Worm (Caenorhabditis elegans) whole organism, young adult: ENCODE results near the gene C09B9.7.

ENCODE experiments used
- B0035.1 ChIP-seq: sonication (generic microtip); optimal IDR thresholded peaks from 2 replicates; lab custom pipeline; 2016; ENCODE audit warnings: missing genetic modification characterization, mild to moderate bottlenecking, missing compliant biosample characterization, missing genotype, missing genetic modification reagents
- F52B5.7 ChIP-seq: sonication (generic microtip); optimal IDR thresholded peaks from 2 replicates; lab custom pipeline; 2016; ENCODE audit warnings: mild to moderate bottlenecking, missing genetic modification characterization, missing compliant biosample characterization
- F57A8.1 ChIP-seq: fragments of 200-800 bp; sonication (Bioruptor generic); optimal IDR thresholded peaks from 2 replicates; lab custom pipeline; 2018; ENCODE audit warnings: mild to moderate bottlenecking, missing genetic modification characterization, moderate library complexity, missing compliant biosample characterization
- Y67H2A.10 ChIP-seq: fragments of 200-800 bp; sonication (Bioruptor generic); conservative IDR thresholded peaks from 2 replicates; pipeline ENCODE4 v1.3.6; 2022; ENCODE audit warnings: missing genetic modification reagents, missing genetic modification characterization, missing compliant biosample characterization
- ZK185.1 ChIP-seq: sonication (generic microtip); optimal IDR thresholded peaks from 2 replicates; lab custom pipeline; 2016; ENCODE audit warnings: mild to moderate bottlenecking, missing genetic modification characterization, missing compliant biosample characterization; ENCODE audit not compliant: poor library complexity, severe bottlenecking
- atf-7 ChIP-seq: sonication (generic microtip); optimal IDR thresholded peaks from 2 replicates; lab custom pipeline; 2017; ENCODE audit warnings: mild to moderate bottlenecking, missing genetic modification characterization, missing compliant biosample characterization
- attf-6 ChIP-seq: fragments of 200-800 bp; sonication (Bioruptor generic); IDR thresholded peaks from 2 replicates; pipeline ENCODE4 v1.3.6; 2022; ENCODE audit warnings: missing genetic modification reagents, missing genetic modification characterization, missing compliant biosample characterization
- bed-2 ChIP-seq: fragments of 200-800 bp; sonication (Bioruptor generic); IDR thresholded peaks from 2 replicates; pipeline ENCODE4 v1.3.6; 2022; ENCODE audit warnings: missing genetic modification reagents, missing genetic modification characterization, missing compliant biosample characterization
- ccch-3 ChIP-seq: fragments of 200-800 bp; sonication (Bioruptor generic); optimal IDR thresholded peaks from 2 replicates; lab custom pipeline; 2018; ENCODE audit warnings: mild to moderate bottlenecking, missing genetic modification characterization, missing compliant biosample characterization
- ceh-27 ChIP-seq: fragments of 200-800 bp; sonication (Bioruptor generic); optimal IDR thresholded peaks from 2 replicates; lab custom pipeline; 2018; ENCODE audit warnings: mild to moderate bottlenecking, missing genetic modification characterization, moderate library complexity, missing compliant biosample characterization
- egl-18 ChIP-seq: fragments of 200-800 bp; sonication (Bioruptor generic); IDR thresholded peaks from 2 replicates; pipeline ENCODE4 v1.3.6; 2022; ENCODE audit warnings: missing genetic modification reagents, missing genetic modification characterization, missing compliant biosample characterization
- egl-44 ChIP-seq: fragments of 200-800 bp; sonication (Bioruptor generic); IDR thresholded peaks from 2 replicates; pipeline ENCODE4 v1.3.6; 2022; ENCODE audit warnings: missing genetic modification reagents, missing genetic modification characterization, missing compliant biosample characterization
- fkh-3 ChIP-seq: sonication (generic microtip); optimal IDR thresholded peaks from 2 replicates; lab custom pipeline; 2016; ENCODE audit warnings: mild to moderate bottlenecking, missing genetic modification characterization, missing compliant biosample characterization
- hlh-26 ChIP-seq: fragments of 200-800 bp; sonication (Bioruptor generic); conservative IDR thresholded peaks from 2 replicates; pipeline ENCODE4 v1.3.6; 2022; ENCODE audit warnings: missing genetic modification reagents, missing genetic modification characterization, missing compliant biosample characterization
- hmg-1.2 ChIP-seq: fragments of 200-800 bp; sonication (Bioruptor generic); IDR thresholded peaks from 2 replicates; pipeline ENCODE4 v1.3.6; 2022; ENCODE audit warnings: missing genetic modification reagents, missing genetic modification characterization, missing compliant biosample characterization
- hrde-1 ChIP-seq: sonication (generic microtip); optimal IDR thresholded peaks from 2 replicates; lab custom pipeline; 2016; ENCODE audit warnings: missing genetic modification characterization, mild to moderate bottlenecking, missing compliant biosample characterization, moderate library complexity, missing genotype, missing genetic modification reagents, borderline replicate concordance
- lag-1 ChIP-seq: fragments of 200-800 bp; sonication (Bioruptor generic); IDR thresholded peaks from 2 replicates; pipeline ENCODE4 v1.3.6; 2022; ENCODE audit warnings: missing genetic modification reagents, missing genetic modification characterization, missing compliant biosample characterization
- lin-26 ChIP-seq: fragments of 200-800 bp; sonication (Bioruptor generic); IDR thresholded peaks from 2 replicates; pipeline ENCODE4 v1.3.6; 2022; ENCODE audit warnings: missing genetic modification reagents, missing genetic modification characterization, missing compliant biosample characterization
- lin-35 ChIP-seq, 3 experiments: fragments of 150-350 bp in 2 of 3; sonication (generic microtip) in 1 of 3; optimal IDR thresholded peaks; 2 replicates each; lab custom pipeline; 2014 to 2018; ENCODE audit warnings: missing biosample characterization in 3 of 3, missing genetic modification characterization in 3 of 3, missing genetic modification reagents in 3 of 3
- lin-54 ChIP-seq: fragments of 200-800 bp; sonication (Bioruptor generic); optimal IDR thresholded peaks from 2 replicates; lab custom pipeline; 2018; ENCODE audit warnings: mild to moderate bottlenecking, missing genetic modification characterization, missing compliant biosample characterization
- lir-1 ChIP-seq: fragments of 200-800 bp; sonication (Bioruptor generic); conservative IDR thresholded peaks from 2 replicates; pipeline ENCODE4 v1.3.6; 2022; ENCODE audit warnings: missing genetic modification reagents, missing genetic modification characterization, missing compliant biosample characterization
- mcd-1 ChIP-seq: fragments of 200-800 bp; sonication (Bioruptor generic); IDR thresholded peaks from 2 replicates; pipeline ENCODE4 v1.3.6; 2022; ENCODE audit warnings: missing genetic modification reagents, missing genetic modification characterization, missing compliant biosample characterization
- mxl-1 ChIP-seq: sonication (generic microtip); optimal IDR thresholded peaks from 2 replicates; lab custom pipeline; 2016; ENCODE audit warnings: missing genetic modification characterization, missing compliant biosample characterization
- nfya-2 ChIP-seq: fragments of 200-800 bp; sonication (Bioruptor generic); IDR thresholded peaks from 2 replicates; pipeline ENCODE4 v1.3.6; 2022; ENCODE audit warnings: missing genetic modification reagents, missing genetic modification characterization, missing compliant biosample characterization
- nfyb-1 ChIP-seq: fragments of 200-800 bp; sonication (Bioruptor generic); IDR thresholded peaks from 2 replicates; pipeline ENCODE4 v1.3.6; 2022; ENCODE audit warnings: missing genetic modification reagents, missing genetic modification characterization, missing compliant biosample characterization
- nhr-27 ChIP-seq: fragments of 200-800 bp; sonication (Bioruptor generic); optimal IDR thresholded peaks from 2 replicates; lab custom pipeline; 2018; ENCODE audit warnings: mild to moderate bottlenecking, missing genetic modification characterization, moderate library complexity, missing compliant biosample characterization
- nhr-90 ChIP-seq: sonication (generic microtip); optimal IDR thresholded peaks from 2 replicates; lab custom pipeline; 2016; ENCODE audit warnings: missing genotype, mild to moderate bottlenecking, missing genetic modification characterization, missing compliant biosample characterization
- pbrm-1 ChIP-seq: fragments of 200-800 bp; sonication (Bioruptor generic); IDR thresholded peaks from 2 replicates; pipeline ENCODE4 v1.3.6; 2022; ENCODE audit warnings: missing genetic modification reagents, missing genetic modification characterization, missing compliant biosample characterization
- tbp1 ChIP-seq: fragments of 200-800 bp; sonication (Bioruptor generic); optimal IDR thresholded peaks from 2 replicates; lab custom pipeline; 2018; ENCODE audit warnings: mild to moderate bottlenecking, missing genetic modification characterization, missing compliant biosample characterization
- tbx-9 ChIP-seq: sonication (generic microtip); optimal IDR thresholded peaks from 2 replicates; lab custom pipeline; 2016; ENCODE audit warnings: borderline replicate concordance, missing genetic modification characterization, inconsistent platforms, missing compliant biosample characterization
- unc-130 ChIP-seq: sonication (generic microtip); optimal IDR thresholded peaks from 2 replicates; lab custom pipeline; 2016; ENCODE audit warnings: missing genetic modification reagents, missing genetic modification characterization, missing compliant biosample characterization
- xnd-1 ChIP-seq: sonication (generic microtip); optimal IDR thresholded peaks from 2 replicates; lab custom pipeline; 2016; ENCODE audit warnings: missing genotype, missing genetic modification reagents, missing genetic modification characterization, missing compliant biosample characterization
- zfh-2 ChIP-seq: fragments of 200-800 bp; sonication (Bioruptor generic); conservative IDR thresholded peaks from 2 replicates; pipeline ENCODE4 v1.3.6; 2022; ENCODE audit warnings: missing genetic modification reagents, missing genetic modification characterization, missing compliant biosample characterization
- ztf-3 ChIP-seq: fragments of 200-800 bp; sonication (Bioruptor generic); optimal IDR thresholded peaks from 2 replicates; lab custom pipeline; 2018; ENCODE audit warnings: mild to moderate bottlenecking, missing genetic modification characterization, missing compliant biosample characterization

The C09B9.7 gene

DNA sequence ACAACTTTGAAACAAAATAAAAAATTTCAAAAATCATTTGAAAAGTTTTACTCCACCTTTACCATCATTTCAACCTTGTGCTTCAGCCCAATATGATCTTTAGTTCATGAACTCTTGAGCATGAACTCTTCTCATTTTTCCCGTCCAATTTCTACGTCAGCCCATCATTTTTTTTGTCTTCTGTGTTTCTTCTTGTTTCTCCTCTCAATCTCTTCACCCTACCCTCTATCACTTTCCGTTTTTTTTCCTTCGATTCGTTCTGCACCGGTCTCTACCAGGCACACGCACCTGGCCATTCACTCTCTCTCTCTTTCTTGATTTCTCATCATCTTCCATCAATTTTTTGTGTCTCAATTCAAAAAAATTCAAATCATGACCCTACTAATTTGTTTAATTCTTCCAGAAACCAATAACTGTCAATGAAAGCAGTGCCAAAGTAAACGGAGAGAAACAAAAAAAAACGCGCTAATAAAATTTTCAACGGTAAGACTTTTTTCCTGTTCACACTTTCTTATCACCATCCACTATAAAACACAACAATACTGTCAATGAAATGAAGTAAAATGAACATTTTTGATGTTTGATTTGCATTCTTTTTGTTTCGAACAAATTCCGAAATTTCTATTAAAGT is 22.1 kb upstream of the C09B9.7 start, which contains the start of gene pygo-1 (continued):
- TF ChIP-seq xnd-1 (tag; lab: Kevin White, UChicago) = no peak
- no peak for TF ChIP-seq F52B5.7 (tag; lab: Kevin White, UChicago)
- no peak for TF ChIP-seq atf-7 (tag; lab: Kevin White, UChicago)
- TF ChIP-seq nhr-90 (tag; lab: Kevin White, UChicago) = no peak
- TF ChIP-seq lag-1 (GFP tag; lab: Robert Waterston, UW) = no peak
- TF ChIP-seq fkh-3 (tag; lab: Kevin White, UChicago) = no peak
- TF ChIP-seq lin-54 (GFP tag; lab: Kevin White, UChicago) = no peak
- TF ChIP-seq nfya-2 = no peak
- TF ChIP-seq pbrm-1 = no peak
- no peak for TF ChIP-seq hrde-1 (tag; lab: Kevin White, UChicago)
- TF ChIP-seq nhr-27 (tag; lab: Kevin White, UChicago) = no peak
- no peak for TF ChIP-seq ceh-27 (GFP tag; lab: Kevin White, UChicago)
- no peak for TF ChIP-seq tbp1 (GFP tag; lab: Kevin White, UChicago)
- no peak for TF ChIP-seq egl-44
- TF ChIP-seq mxl-1 = no peak
- no peak for TF ChIP-seq lir-1 (GFP tag; lab: Robert Waterston, UW)
- no peak for TF ChIP-seq F57A8.1 (GFP tag; lab: Kevin White, UChicago)
- no peak for TF ChIP-seq B0035.1 (tag; lab: Kevin White, UChicago)
- TF ChIP-seq ZK185.1 (tag; lab: Kevin White, UChicago) = no peak
- TF ChIP-seq ztf-3 (GFP tag; lab: Kevin White, UChicago) = no peak
- no peak for TF ChIP-seq hlh-26 (GFP tag; lab: Robert Waterston, UW)
- TF ChIP-seq nfyb-1 (GFP tag; lab: Robert Waterston, UW) = no peak
- TF ChIP-seq ccch-3 (GFP tag; lab: Kevin White, UChicago) = no peak
- no peak for TF ChIP-seq zfh-2 (GFP tag; lab: Robert Waterston, UW)
- no peak for TF ChIP-seq mcd-1 (GFP tag; lab: Robert Waterston, UW)
- TF ChIP-seq Y67H2A.10 (GFP tag; lab: Robert Waterston, UW) = no peak
- TF ChIP-seq attf-6 = no peak
- no peak for TF ChIP-seq lin-26 (GFP tag; lab: Robert Waterston, UW)
- peak in 1 of 3 experiments; percentile 16 for TF ChIP-seq lin-35 (GFP tag; optimal IDR thresholded peaks at IDR 0.05; lab: Kevin White, UChicago)

DNA sequence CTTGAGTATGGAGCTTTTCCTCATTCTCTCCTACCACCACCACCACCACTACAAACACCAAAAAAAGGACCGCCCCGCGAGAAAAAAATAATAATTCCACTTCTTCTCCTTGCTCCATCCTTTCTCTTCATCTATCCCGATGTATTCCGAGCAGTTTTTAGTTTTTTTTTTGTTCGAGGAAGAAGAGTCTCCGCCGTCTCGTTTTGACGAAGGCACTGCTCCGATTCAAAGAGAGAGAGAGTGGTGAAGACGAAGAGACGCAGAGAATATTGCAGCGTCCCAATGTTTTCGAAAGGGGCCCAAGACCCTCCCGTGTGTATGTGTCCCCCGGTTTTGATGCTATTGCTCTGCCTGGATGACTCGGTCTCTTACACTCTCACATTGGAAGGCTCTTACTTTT is 20.2 kb upstream of the C09B9.7 start:
- TF ChIP-seq bed-2 (GFP tag; lab: Robert Waterston, UW) (no peak), unc-130 (no peak), zfh-2 (GFP tag; lab: Robert Waterston, UW) (peak; percentile 39; the same call in 1 of the 2 replicates), egl-18 (GFP tag; lab: Robert Waterston, UW) (no peak), hmg-1.2 (GFP tag; lab: Robert Waterston, UW) (peak; percentile 75)

DNA sequence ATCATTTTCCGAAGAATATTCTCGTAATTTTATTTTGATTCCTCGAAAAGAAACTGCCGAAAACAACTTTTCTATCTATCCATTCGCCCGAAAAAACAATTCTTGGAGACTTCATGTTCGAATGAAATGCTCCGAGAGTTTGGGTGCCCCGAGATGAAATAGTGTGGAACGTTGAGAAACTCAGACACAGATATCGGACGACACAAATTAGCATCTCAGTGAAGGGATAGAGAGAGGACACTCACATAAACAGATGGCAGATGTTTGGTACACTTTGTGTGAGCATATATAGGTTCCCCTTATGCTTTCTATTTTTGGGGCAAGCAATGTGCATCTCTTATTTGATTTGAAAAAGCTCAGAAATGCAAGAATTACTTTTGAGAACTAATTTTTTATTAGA is 18.0 kb upstream of the C09B9.7 start:
- peak; percentile 23; the same call in 1 of the 2 replicates for TF ChIP-seq hmg-1.2 (GFP tag; lab: Robert Waterston, UW)
- no peak for TF ChIP-seq tbx-9 (tag; lab: Kevin White, UChicago)
